Worm (Caenorhabditis elegans) whole organism, late embryonic: ENCODE data around the gene clec-254.

Experiments used
- K02D7.2 ChIP-seq: sonication (generic microtip); optimal IDR thresholded peaks from 2 replicates; lab custom pipeline; 2017; ENCODE audit warnings: mild to moderate bottlenecking, missing genetic modification characterization, missing compliant biosample characterization
- ahr-1 ChIP-seq: sonication (generic microtip); optimal IDR thresholded peaks from 2 replicates; lab custom pipeline; 2016; ENCODE audit warnings: missing genetic modification characterization, missing compliant biosample characterization
- ama-1 ChIP-seq: fragments of 150-350 bp; optimal IDR thresholded peaks from 2 replicates; lab custom pipeline; 2014
- ceh-14 ChIP-seq: sonication (generic microtip); optimal IDR thresholded peaks from 2 replicates; lab custom pipeline; 2016; ENCODE audit warnings: missing genotype, missing genetic modification characterization, missing compliant biosample characterization
- ceh-2 ChIP-seq: sonication (generic microtip); optimal IDR thresholded peaks from 2 replicates; lab custom pipeline; 2016; ENCODE audit warnings: missing genotype, missing genetic modification characterization, missing compliant biosample characterization
- ceh-24 ChIP-seq: sonication (generic microtip); optimal IDR thresholded peaks from 2 replicates; lab custom pipeline; 2016; ENCODE audit warnings: mild to moderate bottlenecking, missing genetic modification characterization, missing compliant biosample characterization
- ceh-45 ChIP-seq: fragments of 200-800 bp; sonication (Bioruptor generic); IDR thresholded peaks from 2 replicates; pipeline ENCODE4 v1.3.6; 2022; ENCODE audit warnings: missing genetic modification reagents, missing genetic modification characterization, missing compliant biosample characterization
- ceh-9 ChIP-seq: sonication (generic microtip); optimal IDR thresholded peaks from 2 replicates; lab custom pipeline; 2016; ENCODE audit warnings: mild to moderate bottlenecking, missing genetic modification characterization, inconsistent platforms, missing compliant biosample characterization
- fkh-10 ChIP-seq: fragments of 150-350 bp; optimal IDR thresholded peaks from 2 replicates; lab custom pipeline; 2014; ENCODE audit warnings: missing biosample characterization, missing genetic modification reagents, missing genetic modification characterization
- lim-6 ChIP-seq: sonication (generic microtip); optimal IDR thresholded peaks from 2 replicates; lab custom pipeline; 2016; ENCODE audit warnings: missing genetic modification characterization, missing compliant biosample characterization
- nhr-11 ChIP-seq: fragments of 150-350 bp; optimal IDR thresholded peaks from 2 replicates; lab custom pipeline; 2014; ENCODE audit warnings: missing biosample characterization, missing genetic modification characterization
- pqm-1 ChIP-seq: sonication (generic microtip); optimal IDR thresholded peaks from 2 replicates; lab custom pipeline; 2016; ENCODE audit warnings: missing genetic modification characterization, missing compliant biosample characterization

DNA sequence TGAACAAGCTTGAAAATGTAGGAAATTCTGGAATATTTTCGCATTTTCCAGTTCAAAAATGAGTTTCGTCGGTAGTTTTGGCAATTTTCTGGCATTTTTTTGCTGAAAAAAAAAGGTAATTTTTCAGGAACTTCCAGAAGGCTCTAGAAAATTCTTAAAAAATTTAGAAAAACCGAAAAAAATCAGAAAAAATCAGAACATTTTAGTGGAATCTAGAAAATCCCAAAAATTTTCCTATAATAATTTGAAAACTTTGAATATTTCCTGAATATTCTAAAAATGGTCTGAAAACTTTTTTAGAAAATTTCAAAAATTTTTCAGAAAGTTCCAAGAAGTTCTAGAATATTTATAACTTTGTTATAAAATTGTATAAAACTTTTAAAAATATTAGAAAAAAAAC, 32.5 kb upstream of the clec-254 start, which contains the start of gene Y17D7B.3:
- TF ChIP-seq ceh-14 (tag; lab: Kevin White, UChicago), result no peak
- no peak for TF ChIP-seq ama-1 (lab: Kevin White, UChicago)
- TF ChIP-seq ceh-2 (tag; lab: Kevin White, UChicago), result no peak
- TF ChIP-seq lim-6 (tag; lab: Kevin White, UChicago), result no peak
- TF ChIP-seq ceh-9, result no peak
- no peak for TF ChIP-seq ahr-1 (tag; lab: Kevin White, UChicago)
- TF ChIP-seq pqm-1 (tag; lab: Kevin White, UChicago), result no peak
- no peak for TF ChIP-seq ceh-24 (tag; lab: Kevin White, UChicago)
- TF ChIP-seq ceh-45 (GFP tag; lab: Robert Waterston, UW), result no peak
- no peak for TF ChIP-seq K02D7.2 (tag; lab: Kevin White, UChicago)
- TF ChIP-seq fkh-10, result no peak
- TF ChIP-seq nhr-11 (tag; lab: Kevin White, UChicago), result no peak
